Worm (Caenorhabditis elegans) whole organism, mixed stage, embryonic: ENCODE data around the gene M28.8.

Experiments used
- elt-1 ChIP-seq: sonication (generic microtip); optimal IDR thresholded peaks from 2 replicates; lab custom pipeline; 2017; ENCODE audit warnings: missing genetic modification characterization, mild to moderate bottlenecking, missing compliant biosample characterization, antibody characterized with exemption, moderate library complexity, borderline replicate concordance; ENCODE audit not compliant: insufficient read depth
- elt-3 ChIP-seq: fragments of 150-350 bp; optimal IDR thresholded peaks from 2 replicates; lab custom pipeline; 2014; ENCODE audit warnings: missing biosample characterization, missing genetic modification characterization
- lsy-2 ChIP-seq: fragments of 150-350 bp; optimal IDR thresholded peaks from 2 replicates; lab custom pipeline; 2014; ENCODE audit warnings: missing biosample characterization, missing genetic modification characterization
- mab-5 ChIP-seq: fragments of 150-350 bp; optimal IDR thresholded peaks from 2 replicates; lab custom pipeline; 2014; ENCODE audit warnings: missing biosample characterization, missing genetic modification characterization
- mep-1 ChIP-seq: fragments of 150-350 bp; optimal IDR thresholded peaks from 2 replicates; lab custom pipeline; 2017; ENCODE audit warnings: missing biosample characterization, missing genetic modification reagents, missing genetic modification characterization, inconsistent platforms
- mls-2 ChIP-seq: sonication (generic microtip); optimal IDR thresholded peaks from 2 replicates; lab custom pipeline; 2016; ENCODE audit warnings: mild to moderate bottlenecking, missing genetic modification characterization, moderate library complexity, missing compliant biosample characterization
- nhr-12 ChIP-seq: fragments of 150-350 bp; optimal IDR thresholded peaks from 2 replicates; lab custom pipeline; 2014; ENCODE audit warnings: missing biosample characterization, missing genetic modification characterization
- nhr-76 ChIP-seq: sonication (generic microtip); optimal IDR thresholded peaks from 2 replicates; lab custom pipeline; 2017; ENCODE audit warnings: missing biosample characterization, missing genetic modification characterization
- pha-4 ChIP-seq: fragments of 150-350 bp; optimal IDR thresholded peaks from 2 replicates; lab custom pipeline; 2018; ENCODE audit warnings: missing biosample characterization, missing genetic modification reagents, missing genetic modification characterization
- sem-2 ChIP-seq: fragments of 200-800 bp; sonication (Bioruptor generic); optimal IDR thresholded peaks from 2 replicates; lab custom pipeline; 2018; ENCODE audit warnings: mild to moderate bottlenecking, missing genetic modification characterization, missing compliant biosample characterization
- snpc-4 ChIP-seq: fragments of 150-350 bp; optimal IDR thresholded peaks from 2 replicates; lab custom pipeline; 2014; ENCODE audit warnings: missing biosample characterization, missing genetic modification characterization
- sptf-1 ChIP-seq: sonication (generic microtip); optimal IDR thresholded peaks from 2 replicates; lab custom pipeline; 2017; ENCODE audit warnings: mild to moderate bottlenecking, missing genetic modification characterization, moderate library complexity, missing compliant biosample characterization
- ztf-11 ChIP-seq: fragments of 150-350 bp; optimal IDR thresholded peaks from 2 replicates; lab custom pipeline; 2014; ENCODE audit warnings: missing biosample characterization, missing genetic modification characterization

DNA sequence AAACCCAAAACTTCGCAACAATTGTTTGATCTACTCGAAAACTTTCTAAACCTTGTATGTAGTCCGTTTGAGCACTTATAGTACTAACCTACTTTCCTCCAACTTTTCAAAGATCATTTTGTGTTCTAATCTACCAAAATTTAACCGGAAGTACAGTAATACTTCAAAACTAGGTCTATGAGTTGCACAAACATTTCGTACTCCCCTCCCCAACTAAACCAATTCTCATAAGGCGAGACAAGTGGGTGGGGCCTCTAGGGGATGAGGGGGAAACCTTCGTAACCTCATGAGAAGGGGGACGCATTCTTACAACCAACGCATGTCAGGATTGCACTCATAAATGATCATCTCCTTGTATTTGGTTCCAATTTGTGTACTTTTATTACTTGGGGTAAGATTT lies 6.1 kb upstream of the M28.8 start, which contains the start of gene cutl-9:
- TF ChIP-seq elt-1 (tag; lab: Kevin White, UChicago) = no peak
- no peak for TF ChIP-seq mab-5 (tag; lab: Kevin White, UChicago)
- no peak for TF ChIP-seq sptf-1 (tag; lab: Kevin White, UChicago)
- TF ChIP-seq nhr-12 (tag; lab: Kevin White, UChicago) = no peak
- no peak for TF ChIP-seq sem-2 (GFP tag; lab: Kevin White, UChicago)
- no peak for TF ChIP-seq elt-3
- TF ChIP-seq snpc-4 = no peak
- TF ChIP-seq nhr-76 (tag; lab: Kevin White, UChicago) = no peak
- no peak for TF ChIP-seq pha-4
- TF ChIP-seq mls-2 = no peak
- no peak for TF ChIP-seq mep-1 (tag; lab: Kevin White, UChicago)
- TF ChIP-seq ztf-11 (tag; lab: Kevin White, UChicago) = no peak
- TF ChIP-seq lsy-2 (tag; lab: Kevin White, UChicago) = no peak
